Worm (Caenorhabditis elegans) whole organism, late embryonic: ENCODE measurements around the gene acl-5.
A peak's percentile ranks its signal among the peaks of the same experiment; 100 is the strongest.

Experiments
- K02D7.2 ChIP-seq: sonication (generic microtip); optimal IDR thresholded peaks from 2 replicates; lab custom pipeline; 2017; ENCODE audit warnings: mild to moderate bottlenecking, missing genetic modification characterization, missing compliant biosample characterization
- Y22D7AL.16 ChIP-seq: sonication (generic microtip); optimal IDR thresholded peaks from 2 replicates; lab custom pipeline; 2016; ENCODE audit warnings: missing genetic modification characterization, missing compliant biosample characterization
- ahr-1 ChIP-seq: sonication (generic microtip); optimal IDR thresholded peaks from 2 replicates; lab custom pipeline; 2016; ENCODE audit warnings: missing genetic modification characterization, missing compliant biosample characterization
- ceh-14 ChIP-seq: sonication (generic microtip); optimal IDR thresholded peaks from 2 replicates; lab custom pipeline; 2016; ENCODE audit warnings: missing genotype, missing genetic modification characterization, missing compliant biosample characterization
- ceh-18 ChIP-seq: sonication (generic microtip); optimal IDR thresholded peaks from 2 replicates; lab custom pipeline; 2016; ENCODE audit warnings: missing genetic modification characterization, missing compliant biosample characterization
- ceh-2 ChIP-seq: sonication (generic microtip); optimal IDR thresholded peaks from 2 replicates; lab custom pipeline; 2016; ENCODE audit warnings: missing genotype, missing genetic modification characterization, missing compliant biosample characterization
- ceh-24 ChIP-seq: sonication (generic microtip); optimal IDR thresholded peaks from 2 replicates; lab custom pipeline; 2016; ENCODE audit warnings: mild to moderate bottlenecking, missing genetic modification characterization, missing compliant biosample characterization
- ceh-31 ChIP-seq: sonication (generic microtip); optimal IDR thresholded peaks from 2 replicates; lab custom pipeline; 2016; ENCODE audit warnings: missing genetic modification characterization, missing compliant biosample characterization
- ceh-34 ChIP-seq: sonication (generic microtip); optimal IDR thresholded peaks from 2 replicates; lab custom pipeline; 2016; ENCODE audit warnings: mild to moderate bottlenecking, missing genetic modification characterization, missing compliant biosample characterization
- ceh-45 ChIP-seq: fragments of 200-800 bp; sonication (Bioruptor generic); IDR thresholded peaks from 2 replicates; pipeline ENCODE4 v1.3.6; 2022; ENCODE audit warnings: missing genetic modification reagents, missing genetic modification characterization, missing compliant biosample characterization
- ceh-9 ChIP-seq: sonication (generic microtip); optimal IDR thresholded peaks from 2 replicates; lab custom pipeline; 2016; ENCODE audit warnings: mild to moderate bottlenecking, missing genetic modification characterization, inconsistent platforms, missing compliant biosample characterization
- dmd-4 ChIP-seq: sonication (generic microtip); optimal IDR thresholded peaks from 2 replicates; lab custom pipeline; 2016; ENCODE audit warnings: borderline replicate concordance, missing genetic modification characterization, missing compliant biosample characterization
- elt-2 ChIP-seq: sonication (generic microtip); optimal IDR thresholded peaks from 2 replicates; lab custom pipeline; 2016; ENCODE audit warnings: missing genetic modification reagents, missing genetic modification characterization, missing compliant biosample characterization
- elt-4 ChIP-seq: sonication (generic microtip); optimal IDR thresholded peaks from 2 replicates; lab custom pipeline; 2016; ENCODE audit warnings: missing genetic modification characterization, missing compliant biosample characterization
- fax-1 ChIP-seq: sonication (generic microtip); optimal IDR thresholded peaks from 2 replicates; lab custom pipeline; 2016; ENCODE audit warnings: missing genotype, missing genetic modification characterization, missing compliant biosample characterization
- gmeb-2 ChIP-seq: sonication (generic microtip); optimal IDR thresholded peaks from 2 replicates; lab custom pipeline; 2016; ENCODE audit warnings: missing genetic modification characterization, inconsistent platforms, missing compliant biosample characterization
- hlh-15 ChIP-seq: sonication (generic microtip); optimal IDR thresholded peaks from 2 replicates; lab custom pipeline; 2016; ENCODE audit warnings: missing genetic modification characterization, missing compliant biosample characterization
- hlh-30 ChIP-seq: sonication (generic microtip); optimal IDR thresholded peaks from 2 replicates; lab custom pipeline; 2017; ENCODE audit warnings: antibody characterized with exemption, missing genetic modification characterization, missing compliant biosample characterization; ENCODE audit not compliant: insufficient read depth
- hlh-6 ChIP-seq: sonication (generic microtip); optimal IDR thresholded peaks from 2 replicates; lab custom pipeline; 2016; ENCODE audit warnings: missing genotype, missing genetic modification characterization, missing compliant biosample characterization
- hlh-8 ChIP-seq: sonication (generic microtip); optimal IDR thresholded peaks from 2 replicates; lab custom pipeline; 2016; ENCODE audit warnings: missing genotype, missing genetic modification characterization, missing compliant biosample characterization
- lim-6 ChIP-seq: sonication (generic microtip); optimal IDR thresholded peaks from 2 replicates; lab custom pipeline; 2016; ENCODE audit warnings: missing genetic modification characterization, missing compliant biosample characterization
- mec-3 ChIP-seq: sonication (generic microtip); optimal IDR thresholded peaks from 2 replicates; lab custom pipeline; 2016; ENCODE audit warnings: borderline replicate concordance, missing genetic modification characterization, missing compliant biosample characterization
- nhr-11 ChIP-seq: fragments of 150-350 bp; optimal IDR thresholded peaks from 2 replicates; lab custom pipeline; 2014; ENCODE audit warnings: missing biosample characterization, missing genetic modification characterization
- pag-3 ChIP-seq: sonication (generic microtip); optimal IDR thresholded peaks from 2 replicates; lab custom pipeline; 2016; ENCODE audit warnings: missing compliant biosample characterization, missing genetic modification characterization, borderline replicate concordance
- pat-9 ChIP-seq: fragments of 200-800 bp; sonication (Bioruptor generic); optimal IDR thresholded peaks from 2 replicates; lab custom pipeline; 2018; ENCODE audit warnings: mild to moderate bottlenecking, missing genetic modification characterization, moderate library complexity, missing compliant biosample characterization
- pqm-1 ChIP-seq: sonication (generic microtip); optimal IDR thresholded peaks from 2 replicates; lab custom pipeline; 2016; ENCODE audit warnings: missing genetic modification characterization, missing compliant biosample characterization
- pros-1 ChIP-seq: fragments of 150-350 bp; optimal IDR thresholded peaks from 2 replicates; lab custom pipeline; 2014; ENCODE audit warnings: missing biosample characterization, missing genetic modification reagents, missing genetic modification characterization
- ref-2 ChIP-seq: sonication (generic microtip); optimal IDR thresholded peaks from 2 replicates; lab custom pipeline; 2016; ENCODE audit warnings: missing genetic modification characterization, missing compliant biosample characterization
- rnt-1 ChIP-seq: sonication (generic microtip); optimal IDR thresholded peaks from 2 replicates; lab custom pipeline; 2016; ENCODE audit warnings: missing genetic modification characterization, missing compliant biosample characterization
- sdc-2 ChIP-seq: sonication (generic microtip); optimal IDR thresholded peaks from 2 replicates; lab custom pipeline; 2016; ENCODE audit warnings: missing genotype, missing genetic modification characterization, missing compliant biosample characterization
- sox-2 ChIP-seq: fragments of 200-800 bp; sonication (Bioruptor generic); IDR thresholded peaks from 2 replicates; pipeline ENCODE4 v1.3.6; 2022; ENCODE audit warnings: missing genetic modification reagents, missing genetic modification characterization, missing compliant biosample characterization
- syd-9 ChIP-seq: sonication (generic microtip); optimal IDR thresholded peaks from 2 replicates; lab custom pipeline; 2016; ENCODE audit warnings: mild to moderate bottlenecking, missing genetic modification characterization, moderate library complexity, missing compliant biosample characterization
- tbx-2 ChIP-seq: sonication (generic microtip); optimal IDR thresholded peaks from 2 replicates; lab custom pipeline; 2016; ENCODE audit warnings: missing genetic modification characterization, missing compliant biosample characterization
- tbx-7 ChIP-seq: sonication (generic microtip); optimal IDR thresholded peaks from 2 replicates; lab custom pipeline; 2016; ENCODE audit warnings: missing genotype, missing genetic modification characterization, missing compliant biosample characterization
- ttx-3 ChIP-seq: sonication (generic microtip); optimal IDR thresholded peaks from 2 replicates; lab custom pipeline; 2016; ENCODE audit warnings: missing genetic modification reagents, missing genetic modification characterization, missing compliant biosample characterization
- unc-3 ChIP-seq, 2 experiments: fragments of 200-800 bp in 1 of 2; sonication (Bioruptor generic) in 1 of 2; sonication (generic microtip) in 1 of 2; conservative IDR thresholded peaks in 1 of 2; optimal IDR thresholded peaks in 1 of 2; 2 replicates each; pipeline versions ENCODE4 v1.3.6 to Lab custom; 2016 to 2022; ENCODE audit warnings: missing compliant biosample characterization in 2 of 2, missing genetic modification characterization in 2 of 2, missing genetic modification reagents in 1 of 2
- zip-5 ChIP-seq: sonication (generic microtip); optimal IDR thresholded peaks from 2 replicates; lab custom pipeline; 2016; ENCODE audit warnings: missing genetic modification characterization, missing compliant biosample characterization
- ztf-16 ChIP-seq: sonication (generic microtip); optimal IDR thresholded peaks from 2 replicates; lab custom pipeline; 2017; ENCODE audit warnings: missing genetic modification characterization, missing compliant biosample characterization

The acl-5 gene

ce11 chrX:10338100-10338499, 10.8 kb upstream of the acl-5 start, which contains the start of gene cut-5:
cut-5 (minus strand) TSS chrX:10338200.
- TF ChIP-seq elt-4 (tag; lab: Kevin White, UChicago) (no peak), tbx-7 (tag; lab: Kevin White, UChicago) (no peak), tbx-2 (tag; lab: Kevin White, UChicago) (no peak), pag-3 (tag; lab: Kevin White, UChicago) (no peak), fax-1 (no peak), dmd-4 (tag; lab: Kevin White, UChicago) (no peak)

- TF ChIP-seq elt-2 = no peak
- TF ChIP-seq ceh-18 (tag; lab: Kevin White, UChicago) = no peak
- TF ChIP-seq mec-3 = no peak
- no peak for TF ChIP-seq K02D7.2 (tag; lab: Kevin White, UChicago)
- TF ChIP-seq hlh-8 (tag; lab: Kevin White, UChicago) = no peak
- 0 out of 2 replicates have a peak, but pooled peaks have one; percentile 17 for TF ChIP-seq unc-3 (GFP tag; conservative IDR thresholded peaks at IDR 0.05; lab: Robert Waterston, UW)
- no peak for TF ChIP-seq unc-3 (tag; optimal IDR thresholded peaks at IDR 0.05; lab: Kevin White, UChicago)
- peak; percentile 14 for TF ChIP-seq syd-9 (tag; lab: Kevin White, UChicago)
- TF ChIP-seq ceh-34 = no peak
- no peak for TF ChIP-seq nhr-11
- peak; percentile 57 for TF ChIP-seq elt-4 (tag; lab: Kevin White, UChicago)
Measured at ce11 chrX:10336592-10336991, 9.3 kb upstream of the acl-5 start.

DNA sequence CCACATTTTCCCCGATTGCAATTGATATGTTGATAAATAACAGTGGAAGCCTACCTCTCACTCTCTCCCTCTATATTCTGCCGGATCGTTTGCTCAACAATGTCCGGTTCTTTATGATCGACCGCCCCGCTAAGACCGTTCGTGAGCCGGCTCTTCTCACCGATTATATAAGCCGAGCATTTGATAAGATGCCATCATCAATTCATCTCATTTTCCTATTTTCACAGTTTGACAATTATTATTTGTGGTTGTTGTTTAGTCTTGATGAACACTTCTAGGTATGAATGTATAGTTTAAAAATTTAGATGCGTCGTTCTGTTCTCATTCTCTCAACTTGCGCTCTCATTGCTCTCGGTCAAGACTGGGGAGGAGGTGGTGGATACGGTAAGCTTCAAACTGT, 8.9 kb upstream of the acl-5 start, which contains the start of gene idpa-3:
TSS of gene idpa-3 (plus strand) at position 301 of the 400 bp plus-strand sequence.
- TF ChIP-seq pros-1 (tag; lab: Kevin White, UChicago) (no peak), unc-3 (GFP tag; conservative IDR thresholded peaks at IDR 0.05; lab: Robert Waterston, UW) (no peak), unc-3 (tag; optimal IDR thresholded peaks at IDR 0.05; lab: Kevin White, UChicago) (no peak), zip-5 (tag; lab: Kevin White, UChicago) (no peak), hlh-15 (tag; lab: Kevin White, UChicago) (no peak), ceh-14 (no peak), hlh-30 (tag; lab: Kevin White, UChicago) (no peak), sdc-2 (no peak), sox-2 (GFP tag; lab: Robert Waterston, UW) (no peak), fax-1 (no peak), Y22D7AL.16 (tag; lab: Kevin White, UChicago) (no peak), ceh-45 (GFP tag; lab: Robert Waterston, UW) (no peak), hlh-6 (tag; lab: Kevin White, UChicago) (no peak), ceh-24 (no peak), pat-9 (tag; lab: Kevin White, UChicago) (no peak), ceh-2 (no peak), ref-2 (tag; lab: Kevin White, UChicago) (no peak)

DNA sequence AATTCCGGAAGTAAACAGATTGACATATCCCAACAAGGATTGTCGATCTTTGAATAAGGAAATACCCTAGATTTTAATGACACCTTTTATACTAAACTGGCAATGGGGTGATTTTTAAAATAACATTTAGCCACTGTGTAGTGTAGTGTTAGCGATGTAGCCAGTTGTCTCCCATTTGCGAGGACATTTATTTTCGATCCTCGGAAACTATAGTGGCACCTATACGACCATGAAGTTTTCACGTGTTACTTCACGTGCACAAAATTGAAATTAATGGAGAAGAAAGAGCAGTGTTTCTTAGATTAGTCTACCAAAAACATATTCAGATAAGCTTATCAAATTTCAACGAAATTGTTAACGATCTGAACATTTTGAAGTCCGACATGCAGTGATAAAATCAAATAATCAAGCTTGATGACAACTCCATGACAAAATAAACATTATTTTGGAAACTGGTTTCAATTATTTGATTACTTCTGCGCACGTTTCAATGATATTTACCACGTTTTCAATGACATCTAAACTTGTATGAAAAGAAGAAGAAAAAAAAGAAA, 6.1 kb upstream of the acl-5 start, which contains the start of gene R07E3.4:
TSS of gene R07E3.4 (minus strand) at position 51 of the 554 bp plus-strand sequence.
- no peak for TF ChIP-seq pros-1 (tag; lab: Kevin White, UChicago)
- TF ChIP-seq pqm-1 (tag; lab: Kevin White, UChicago) = no peak
- no peak for TF ChIP-seq rnt-1 (tag; lab: Kevin White, UChicago)
- no peak for TF ChIP-seq hlh-15 (tag; lab: Kevin White, UChicago)
- no peak for TF ChIP-seq zip-5 (tag; lab: Kevin White, UChicago)
- no peak for TF ChIP-seq ztf-16 (tag; lab: Kevin White, UChicago)
- no peak for TF ChIP-seq ahr-1 (tag; lab: Kevin White, UChicago)
- TF ChIP-seq dmd-4 (tag; lab: Kevin White, UChicago) = no peak
- no peak for TF ChIP-seq elt-4 (tag; lab: Kevin White, UChicago)
- TF ChIP-seq elt-2 = no peak
- no peak for TF ChIP-seq ceh-9 (tag; lab: Kevin White, UChicago)
- no peak for TF ChIP-seq gmeb-2
- no peak for TF ChIP-seq lim-6
- TF ChIP-seq ceh-31 (tag; lab: Kevin White, UChicago) = no peak
- TF ChIP-seq ttx-3 (tag; lab: Kevin White, UChicago) = no peak
- no peak for TF ChIP-seq hlh-8 (tag; lab: Kevin White, UChicago)
- no peak for TF ChIP-seq sox-2 (GFP tag; lab: Robert Waterston, UW)
- TF ChIP-seq, all 69 proteins: peak for 0
